Worm (Caenorhabditis elegans) whole organism, L1 larva: Measurements from ENCODE around the gene T07D4.5.

Source experiments
- C04F5.9 ChIP-seq: sonication (generic microtip); optimal IDR thresholded peaks from 2 replicates; lab custom pipeline; 2016; ENCODE audit warnings: missing genetic modification characterization, missing compliant biosample characterization
- C16A3.4 ChIP-seq: fragments of 150-350 bp; optimal IDR thresholded peaks from 2 replicates; lab custom pipeline; 2014; ENCODE audit warnings: missing biosample characterization, missing genetic modification characterization
- F16B12.6 ChIP-seq: fragments of 150-350 bp; optimal IDR thresholded peaks from 2 replicates; lab custom pipeline; 2014; ENCODE audit warnings: missing biosample characterization, missing genetic modification characterization
- blmp-1 ChIP-seq: fragments of 150-350 bp; optimal IDR thresholded peaks from 2 replicates; lab custom pipeline; 2014; ENCODE audit warnings: missing biosample characterization, missing genetic modification characterization
- ceh-8 ChIP-seq: fragments of 200-800 bp; sonication (Bioruptor generic); optimal IDR thresholded peaks from 2 replicates; lab custom pipeline; 2018; ENCODE audit warnings: mild to moderate bottlenecking, missing genetic modification characterization, moderate library complexity, missing compliant biosample characterization
- ceh-90 ChIP-seq: sonication (generic microtip); optimal IDR thresholded peaks from 2 replicates; lab custom pipeline; 2016; ENCODE audit warnings: missing genetic modification characterization, missing compliant biosample characterization
- dpl-1 ChIP-seq, 3 experiments: fragments of 150-350 bp in 2 of 3; sonication (generic microtip) in 1 of 3; optimal IDR thresholded peaks; 2 replicates each; lab custom pipeline; 2014 to 2017; ENCODE audit warnings: missing biosample characterization in 3 of 3, missing genetic modification characterization in 3 of 3, missing genetic modification reagents in 3 of 3
- efl-1 ChIP-seq, 4 experiments: fragments of 150-350 bp; optimal IDR thresholded peaks in 3 of 4; peaks in 1 of 4; 1 replicate in 1 of 4; 2 replicates in 3 of 4; lab custom pipeline; 2014; ENCODE audit warnings: missing biosample characterization in 2 of 4, missing genetic modification characterization in 2 of 4, missing genetic modification reagents in 2 of 4
- egl-13 ChIP-seq: sonication (generic microtip); optimal IDR thresholded peaks from 2 replicates; lab custom pipeline; 2016; ENCODE audit warnings: missing genotype, missing genetic modification reagents, missing genetic modification characterization, missing compliant biosample characterization
- elt-3 ChIP-seq, 6 experiments: fragments of 150-350 bp in 1 of 6; sonication (generic microtip); optimal IDR thresholded peaks; 2 replicates each; lab custom pipeline; 2017 to 2018; ENCODE audit warnings: missing biosample characterization in 6 of 6, missing genetic modification characterization in 6 of 6, inconsistent platforms in 1 of 6
- fkh-4 ChIP-seq: sonication (generic microtip); optimal IDR thresholded peaks from 2 replicates; lab custom pipeline; 2016; ENCODE audit warnings: missing compliant biosample characterization, missing genetic modification characterization, borderline replicate concordance
- fkh-8 ChIP-seq: sonication (generic microtip); optimal IDR thresholded peaks from 2 replicates; lab custom pipeline; 2016; ENCODE audit warnings: mild to moderate bottlenecking, missing genetic modification characterization, missing compliant biosample characterization
- hlh-17 ChIP-seq: fragments of 200-800 bp; sonication (Bioruptor generic); optimal IDR thresholded peaks from 2 replicates; lab custom pipeline; 2018; ENCODE audit warnings: missing genetic modification characterization, mild to moderate bottlenecking, missing compliant biosample characterization, moderate library complexity, borderline replicate concordance
- hlh-4 ChIP-seq: sonication (generic microtip); optimal IDR thresholded peaks from 2 replicates; lab custom pipeline; 2016; ENCODE audit warnings: mild to moderate bottlenecking, missing genetic modification characterization, missing compliant biosample characterization
- jun-1 ChIP-seq: fragments of 150-350 bp; optimal IDR thresholded peaks from 2 replicates; lab custom pipeline; 2014; ENCODE audit warnings: missing biosample characterization, missing genetic modification reagents, missing genetic modification characterization
- lin-13 ChIP-seq: fragments of 150-350 bp; optimal IDR thresholded peaks from 2 replicates; lab custom pipeline; 2014; ENCODE audit warnings: missing biosample characterization, missing genetic modification reagents, missing genetic modification characterization
- lin-14 ChIP-seq: fragments of 200-800 bp; sonication (Bioruptor generic); optimal IDR thresholded peaks from 2 replicates; lab custom pipeline; 2018; ENCODE audit warnings: mild to moderate bottlenecking, missing genetic modification characterization, moderate library complexity, missing compliant biosample characterization
- lin-35 ChIP-seq, 2 experiments: fragments of 150-350 bp; optimal IDR thresholded peaks; 2 replicates each; lab custom pipeline; 2014; ENCODE audit warnings: missing biosample characterization in 2 of 2, missing genetic modification characterization in 2 of 2, missing genetic modification reagents in 2 of 2
- lsy-2 ChIP-seq, 2 experiments: fragments of 150-350 bp; optimal IDR thresholded peaks; 2 replicates each; lab custom pipeline; 2014; ENCODE audit warnings: missing biosample characterization in 2 of 2, missing genetic modification characterization in 2 of 2
- mef-2 ChIP-seq: fragments of 150-350 bp; optimal IDR thresholded peaks from 2 replicates; lab custom pipeline; 2014; ENCODE audit warnings: missing biosample characterization, missing genetic modification characterization
- nhr-20 ChIP-seq: sonication (generic microtip); optimal IDR thresholded peaks from 2 replicates; lab custom pipeline; 2016; ENCODE audit warnings: mild to moderate bottlenecking, missing genetic modification characterization, missing compliant biosample characterization
- nhr-237 ChIP-seq: fragments of 150-350 bp; optimal IDR thresholded peaks from 2 replicates; lab custom pipeline; 2014; ENCODE audit warnings: missing biosample characterization, missing genetic modification characterization
- nhr-76 ChIP-seq: sonication (generic microtip); optimal IDR thresholded peaks from 2 replicates; lab custom pipeline; 2017; ENCODE audit warnings: missing biosample characterization, missing genetic modification characterization
- nhr-77 ChIP-seq: fragments of 150-350 bp; optimal IDR thresholded peaks from 2 replicates; lab custom pipeline; 2014; ENCODE audit warnings: missing biosample characterization, missing genetic modification characterization
- nhr-84 ChIP-seq: sonication (generic microtip); optimal IDR thresholded peaks from 2 replicates; lab custom pipeline; 2017; ENCODE audit warnings: missing biosample characterization, missing genetic modification characterization
- nhr-85 ChIP-seq: sonication (generic microtip); peaks from one replicate; lab custom pipeline; 2016; ENCODE audit warnings: missing genetic modification characterization, inconsistent platforms, missing compliant biosample characterization
- nhr-90 ChIP-seq: sonication (generic microtip); optimal IDR thresholded peaks from 2 replicates; lab custom pipeline; 2016; ENCODE audit warnings: mild to moderate bottlenecking, missing genetic modification characterization, missing compliant biosample characterization; ENCODE audit not compliant: poor library complexity
- pax-3 ChIP-seq: fragments of 200-800 bp; sonication (Bioruptor generic); optimal IDR thresholded peaks from 2 replicates; lab custom pipeline; 2018; ENCODE audit warnings: mild to moderate bottlenecking, missing genetic modification characterization, moderate library complexity, missing compliant biosample characterization
- rnt-1 ChIP-seq: sonication (generic microtip); optimal IDR thresholded peaks from 2 replicates; lab custom pipeline; 2016; ENCODE audit warnings: mild to moderate bottlenecking, missing genetic modification characterization, moderate library complexity, missing compliant biosample characterization
- sox-4 ChIP-seq: sonication (generic microtip); optimal IDR thresholded peaks from 2 replicates; lab custom pipeline; 2016; ENCODE audit warnings: missing genetic modification characterization, missing compliant biosample characterization
- sup-37 ChIP-seq: fragments of 200-800 bp; sonication (Bioruptor generic); optimal IDR thresholded peaks from 2 replicates; lab custom pipeline; 2018; ENCODE audit warnings: mild to moderate bottlenecking, missing genetic modification characterization, missing compliant biosample characterization
- tlp-1 ChIP-seq: fragments of 150-350 bp; optimal IDR thresholded peaks from 2 replicates; lab custom pipeline; 2014; ENCODE audit warnings: missing biosample characterization, missing genetic modification characterization
- unc-130 ChIP-seq: fragments of 150-350 bp; optimal IDR thresholded peaks from 2 replicates; lab custom pipeline; 2017; ENCODE audit warnings: missing biosample characterization, missing genetic modification characterization, inconsistent platforms
- unc-62 ChIP-seq: fragments of 150-350 bp; optimal IDR thresholded peaks from 2 replicates; lab custom pipeline; 2014; ENCODE audit warnings: missing biosample characterization, missing genetic modification reagents, missing genetic modification characterization
- vab-15 ChIP-seq: sonication (generic microtip); optimal IDR thresholded peaks from 2 replicates; lab custom pipeline; 2017; ENCODE audit warnings: missing genotype, mild to moderate bottlenecking, missing genetic modification characterization, missing compliant biosample characterization

Gene T07D4.5

DNA sequence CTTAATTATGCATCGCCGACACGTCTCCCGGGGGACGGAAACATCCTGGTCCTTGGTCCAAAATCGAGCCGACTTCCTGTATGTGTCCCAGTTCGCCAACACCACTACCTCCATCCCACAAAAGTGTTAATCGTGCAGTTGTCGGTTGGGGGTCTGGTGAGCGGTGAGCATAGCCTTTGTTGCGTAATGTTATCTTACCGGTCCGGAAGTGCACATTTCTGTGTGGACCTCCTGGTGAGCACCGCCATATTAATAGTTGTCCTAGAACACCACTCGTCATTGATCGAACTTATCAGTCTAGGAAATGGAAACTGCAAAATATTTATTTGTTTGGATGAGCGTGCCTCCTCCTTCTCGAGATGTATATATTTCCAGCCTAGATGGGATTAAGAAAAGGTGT, 13.1 kb upstream of the T07D4.5 start:
- TF ChIP-seq efl-1 (optimal IDR thresholded peaks at IDR 0.05; lab: Kevin White, UChicago), result no peak
- peak in 1 of 2 experiments; percentile 88 for TF ChIP-seq efl-1 (GFP tag; optimal IDR thresholded peaks at IDR 0.05 in 1 of 2; lab: Kevin White, UChicago)
- TF ChIP-seq hlh-17 (GFP tag; lab: Kevin White, UChicago), result no peak

DNA sequence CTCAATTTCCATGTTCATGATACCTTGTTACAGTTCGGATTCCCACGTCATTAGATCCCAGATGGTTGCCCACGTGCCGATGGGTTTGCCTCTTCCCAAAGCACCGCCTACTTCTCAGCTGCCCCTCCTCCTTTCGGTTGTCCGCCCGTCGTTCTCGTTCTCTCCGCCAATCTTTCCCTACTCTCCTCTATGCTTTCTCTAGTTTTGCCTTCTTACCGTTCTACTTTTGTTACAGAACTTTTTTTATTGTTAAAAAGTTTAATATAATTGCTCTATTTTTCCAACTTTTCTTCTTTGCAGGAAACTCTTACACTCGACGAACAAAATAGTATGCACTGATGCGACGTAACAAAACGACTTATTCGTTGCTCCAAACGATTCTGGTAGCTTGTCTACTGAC, 12.4 kb upstream of the T07D4.5 start, which contains the start of gene lat-1:
Gene lat-1 (plus strand): TSS at position 301 of the 400 bp plus-strand sequence.
- no peak for TF ChIP-seq tlp-1
- no peak for TF ChIP-seq nhr-76 (tag; lab: Kevin White, UChicago)
- no peak for TF ChIP-seq nhr-237 (tag; lab: Kevin White, UChicago)
- TF ChIP-seq sup-37 (GFP tag; lab: Kevin White, UChicago), result no peak
- TF ChIP-seq lin-35 (GFP tag; optimal IDR thresholded peaks at IDR 0.05; lab: Kevin White, UChicago), result no peak
- TF ChIP-seq unc-62, result no peak
- TF ChIP-seq egl-13 (tag; lab: Kevin White, UChicago), result no peak
- no peak for TF ChIP-seq nhr-84
- no peak for TF ChIP-seq nhr-90 (tag; lab: Kevin White, UChicago)
- TF ChIP-seq F16B12.6 (tag; lab: Kevin White, UChicago), result no peak
- no peak for TF ChIP-seq elt-3 (tag; optimal IDR thresholded peaks at IDR 0.05; lab: Kevin White, UChicago)
- TF ChIP-seq vab-15 (tag; lab: Kevin White, UChicago), result no peak
- no peak for TF ChIP-seq lin-14

DNA sequence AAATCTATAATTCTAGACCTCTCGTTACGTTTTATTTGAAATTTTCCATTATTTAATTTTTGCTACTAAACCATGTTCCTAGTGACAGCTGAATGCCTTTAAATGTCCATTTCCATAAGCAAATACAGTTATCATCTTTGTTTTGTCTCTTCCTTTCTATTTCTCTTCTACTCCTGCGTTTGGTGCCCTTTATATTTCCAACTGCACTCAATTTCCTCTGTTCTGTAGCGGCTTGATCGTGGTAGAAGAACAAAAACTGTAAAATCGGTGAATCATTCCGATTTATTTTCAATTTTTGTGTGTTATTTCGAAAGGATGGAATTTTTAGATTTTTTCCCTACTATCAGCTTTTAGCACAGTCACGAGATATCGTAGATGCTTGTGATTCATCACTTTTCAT, 11.8 kb upstream of the T07D4.5 start:
- TF ChIP-seq egl-13 (tag; lab: Kevin White, UChicago) (no peak), blmp-1 (no peak), sup-37 (GFP tag; lab: Kevin White, UChicago) (no peak), hlh-17 (GFP tag; lab: Kevin White, UChicago) (no peak), lsy-2 (tag; optimal IDR thresholded peaks at IDR 0.05; lab: Kevin White, UChicago) (no peak), F16B12.6 (tag; lab: Kevin White, UChicago) (no peak), lin-13 (GFP tag; lab: Kevin White, UChicago) (no peak), sox-4 (tag; lab: Kevin White, UChicago) (no peak), nhr-85 (tag; lab: Kevin White, UChicago) (no peak)

DNA sequence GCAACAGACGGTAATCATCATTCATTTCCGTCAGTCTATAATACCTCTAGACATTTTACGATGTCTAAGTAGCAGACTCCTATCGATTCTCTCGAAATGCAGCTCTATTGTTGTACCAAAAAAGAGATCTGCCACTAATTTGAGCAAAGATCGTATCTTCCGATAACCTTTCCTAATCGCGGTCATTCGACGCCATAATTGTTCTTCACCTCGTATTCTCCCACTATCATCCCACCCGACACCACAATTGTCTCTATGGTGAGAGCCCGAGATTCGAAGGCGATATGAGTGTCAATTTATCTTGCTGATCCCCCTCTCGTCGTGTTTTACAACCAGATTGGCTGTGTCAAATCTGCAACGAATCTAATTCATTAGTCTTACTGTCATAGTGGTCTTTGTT, 11.3 kb upstream of the T07D4.5 start:
- TF ChIP-seq mef-2 (tag; lab: Kevin White, UChicago) (no peak), hlh-4 (tag; lab: Kevin White, UChicago) (no peak), fkh-8 (no peak), efl-1 (optimal IDR thresholded peaks at IDR 0.05; lab: Kevin White, UChicago) (no peak), efl-1 (GFP tag; optimal IDR thresholded peaks at IDR 0.05 in 1 of 2; lab: Kevin White, UChicago) (no peak), rnt-1 (tag; lab: Kevin White, UChicago) (no peak), C16A3.4 (tag; lab: Kevin White, UChicago) (no peak), nhr-20 (tag; lab: Kevin White, UChicago) (no peak), tlp-1 (no peak), unc-130 (no peak), lin-35 (GFP tag; optimal IDR thresholded peaks at IDR 0.05; lab: Kevin White, UChicago) (no peak), C04F5.9 (tag; lab: Kevin White, UChicago) (no peak)
- TF ChIP-seq, all 84 proteins: peak for 0

DNA sequence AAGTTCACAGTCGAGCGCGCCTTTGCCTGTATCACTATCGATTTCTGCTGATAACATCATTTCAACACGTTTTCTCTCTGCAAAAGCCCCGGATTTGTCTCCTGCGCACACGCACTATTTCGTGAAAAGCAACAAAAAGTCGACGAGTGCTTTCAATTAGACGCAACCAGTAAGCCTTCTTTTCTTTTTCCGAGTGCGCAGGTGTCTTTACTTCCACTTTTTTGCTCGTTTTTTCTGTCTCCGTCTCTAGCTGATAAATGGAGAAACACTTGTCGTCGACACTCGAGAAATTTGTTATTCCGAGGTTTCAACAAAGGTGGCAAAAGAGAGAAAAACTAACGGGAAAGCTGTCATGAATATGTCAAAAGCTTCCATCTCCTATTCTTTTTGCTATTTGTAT, 7.5 kb upstream of the T07D4.5 start:
- TF ChIP-seq lin-14, result peak; percentile 61
- no peak for TF ChIP-seq nhr-90 (tag; lab: Kevin White, UChicago)
- TF ChIP-seq fkh-8, result peak; percentile 44
- TF ChIP-seq nhr-77, result peak; percentile 33
- TF ChIP-seq, all 84 proteins: peak for 3

DNA sequence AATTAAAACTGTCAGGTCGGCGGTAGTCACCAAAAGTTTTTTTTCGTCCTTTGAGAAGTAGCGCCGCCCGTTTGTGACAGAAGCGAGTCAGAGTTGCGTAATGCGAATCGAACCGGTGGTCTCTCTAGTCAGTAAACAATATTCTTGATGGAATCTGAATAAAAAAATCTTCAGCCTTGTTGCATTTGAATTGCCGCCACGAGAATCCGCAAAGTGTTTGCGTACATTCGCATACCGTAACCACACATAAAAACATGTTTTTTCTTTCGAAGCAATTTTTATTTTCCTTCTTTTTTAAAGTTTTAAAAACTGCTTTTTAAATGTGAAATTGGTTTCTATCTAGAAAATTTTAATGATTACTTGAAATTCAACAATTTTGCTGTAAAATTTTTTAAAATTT, 6.9 kb upstream of the T07D4.5 start:
- TF ChIP-seq ceh-90 (tag; lab: Kevin White, UChicago), result no peak
- TF ChIP-seq efl-1 (optimal IDR thresholded peaks at IDR 0.05; lab: Kevin White, UChicago), result peak in 1 of 2 experiments; percentile 17
- TF ChIP-seq efl-1 (GFP tag; optimal IDR thresholded peaks at IDR 0.05 in 1 of 2; lab: Kevin White, UChicago), result peak; percentile 51 to 72
- TF ChIP-seq jun-1 (tag; lab: Kevin White, UChicago), result no peak
- TF ChIP-seq lin-35 (GFP tag; optimal IDR thresholded peaks at IDR 0.05; lab: Kevin White, UChicago), result peak in 1 of 2 experiments; percentile 41
- TF ChIP-seq ceh-8 (GFP tag; lab: Kevin White, UChicago), result no peak
- no peak for TF ChIP-seq egl-13 (tag; lab: Kevin White, UChicago)
- TF ChIP-seq sox-4 (tag; lab: Kevin White, UChicago), result no peak
- TF ChIP-seq dpl-1 (GFP tag; optimal IDR thresholded peaks at IDR 0.05; lab: Kevin White, UChicago), result peak in 2 of 3 experiments; percentile 32 to 45
- TF ChIP-seq lsy-2 (tag; optimal IDR thresholded peaks at IDR 0.05; lab: Kevin White, UChicago), result peak in 1 of 2 experiments; percentile 76
- no peak for TF ChIP-seq fkh-4
- no peak for TF ChIP-seq pax-3 (tag; lab: Kevin White, UChicago)
